Worm (Caenorhabditis elegans) whole organism, L4 larva: ENCODE results near the gene T28B11.1.

Experiments used
- F37D6.2 ChIP-seq: sonication (generic microtip); optimal IDR thresholded peaks from 2 replicates; lab custom pipeline; 2016; ENCODE audit warnings: mild to moderate bottlenecking, missing genetic modification characterization, missing compliant biosample characterization
- F49E8.2 ChIP-seq: sonication (generic microtip); optimal IDR thresholded peaks from 2 replicates; lab custom pipeline; 2016; ENCODE audit warnings: missing compliant biosample characterization, mild to moderate bottlenecking, missing genetic modification characterization, borderline replicate concordance
- T20F7.1 ChIP-seq: fragments of 200-800 bp; sonication (Bioruptor generic); optimal IDR thresholded peaks from 2 replicates; lab custom pipeline; 2018; ENCODE audit warnings: mild to moderate bottlenecking, missing genetic modification characterization, missing compliant biosample characterization
- T26A8.4 ChIP-seq: fragments of 200-800 bp; sonication (Bioruptor generic); IDR thresholded peaks from 2 replicates; pipeline ENCODE4 v1.3.6; 2022; ENCODE audit warnings: missing genetic modification characterization, missing compliant biosample characterization
- Y105C5A.15 ChIP-seq: fragments of 200-800 bp; sonication (Bioruptor generic); IDR thresholded peaks from 2 replicates; pipeline ENCODE4 v1.3.6; 2022; ENCODE audit warnings: missing genetic modification characterization, missing compliant biosample characterization
- ZK337.2 ChIP-seq: fragments of 200-800 bp; sonication (Bioruptor generic); IDR thresholded peaks from 2 replicates; pipeline ENCODE4 v1.3.6; 2022; ENCODE audit warnings: missing genetic modification reagents, missing genetic modification characterization, missing compliant biosample characterization
- ceh-20 ChIP-seq: fragments of 200-800 bp; sonication (Bioruptor generic); IDR thresholded peaks from 2 replicates; pipeline ENCODE4 v1.3.6; 2022; ENCODE audit warnings: missing genetic modification reagents, missing genetic modification characterization, missing compliant biosample characterization
- ceh-44 ChIP-seq: fragments of 200-800 bp; sonication (Bioruptor generic); IDR thresholded peaks from 2 replicates; pipeline ENCODE4 v1.3.6; 2022; ENCODE audit warnings: missing genetic modification reagents, missing genetic modification characterization, missing compliant biosample characterization
- ceh-62 ChIP-seq: sonication (generic microtip); optimal IDR thresholded peaks from 2 replicates; lab custom pipeline; 2017; ENCODE audit warnings: missing biosample characterization, missing genetic modification characterization
- ceh-82 ChIP-seq: sonication (generic microtip); optimal IDR thresholded peaks from 2 replicates; lab custom pipeline; 2017; ENCODE audit warnings: missing biosample characterization, missing genetic modification characterization
- daf-12 ChIP-seq: fragments of 150-350 bp; optimal IDR thresholded peaks from 2 replicates; lab custom pipeline; 2014; ENCODE audit warnings: missing biosample characterization, missing genetic modification reagents, missing genetic modification characterization
- daf-19 ChIP-seq: fragments of 200-800 bp; sonication (Bioruptor generic); conservative IDR thresholded peaks from 2 replicates; pipeline ENCODE4 v1.3.6; 2022; ENCODE audit warnings: missing genetic modification characterization, missing compliant biosample characterization
- daf-8 ChIP-seq: fragments of 200-800 bp; sonication (Bioruptor generic); IDR thresholded peaks from 2 replicates; pipeline ENCODE4 v1.3.6; 2022; ENCODE audit warnings: missing genetic modification characterization, missing compliant biosample characterization
- dmd-6 ChIP-seq: fragments of 200-800 bp; sonication (Bioruptor generic); IDR thresholded peaks from 2 replicates; pipeline ENCODE4 v1.3.6; 2022; ENCODE audit warnings: missing genetic modification reagents, missing genetic modification characterization, missing compliant biosample characterization
- dve-1 ChIP-seq: sonication (generic microtip); optimal IDR thresholded peaks from 2 replicates; lab custom pipeline; 2017; ENCODE audit warnings: antibody characterized with exemption, mild to moderate bottlenecking, missing genetic modification characterization, missing compliant biosample characterization; ENCODE audit not compliant: insufficient read depth
- egl-43 ChIP-seq: fragments of 200-800 bp; sonication (Bioruptor generic); IDR thresholded peaks from 2 replicates; pipeline ENCODE4 v1.3.6; 2022; ENCODE audit warnings: missing genetic modification reagents, missing genetic modification characterization, missing compliant biosample characterization
- fkh-10 ChIP-seq: fragments of 150-350 bp; optimal IDR thresholded peaks from 2 replicates; lab custom pipeline; 2014; ENCODE audit warnings: missing biosample characterization, missing genetic modification reagents, missing genetic modification characterization
- gei-8 ChIP-seq: fragments of 200-800 bp; sonication (Bioruptor generic); optimal IDR thresholded peaks from 2 replicates; lab custom pipeline; 2018; ENCODE audit warnings: mild to moderate bottlenecking, missing genetic modification characterization, missing compliant biosample characterization
- hmg-1.1 ChIP-seq: fragments of 200-800 bp; sonication (Bioruptor generic); IDR thresholded peaks from 2 replicates; pipeline ENCODE4 v1.3.6; 2022; ENCODE audit warnings: missing genetic modification reagents, missing genetic modification characterization, missing compliant biosample characterization
- lim-7 ChIP-seq: fragments of 200-800 bp; sonication (Bioruptor generic); IDR thresholded peaks from 2 replicates; pipeline ENCODE4 v1.3.6; 2022; ENCODE audit warnings: missing genetic modification characterization, missing compliant biosample characterization
- lin-15B ChIP-seq: fragments of 150-350 bp; sonication (generic microtip); optimal IDR thresholded peaks from 3 replicates; lab custom pipeline; 2014; ENCODE audit warnings: missing biosample characterization, missing genetic modification characterization
- lin-38 ChIP-seq: fragments of 200-800 bp; sonication (Bioruptor generic); IDR thresholded peaks from 2 replicates; pipeline ENCODE4 v1.3.6; 2022; ENCODE audit warnings: missing genetic modification reagents, missing genetic modification characterization, missing compliant biosample characterization
- lir-3 ChIP-seq: sonication (generic microtip); optimal IDR thresholded peaks from 2 replicates; lab custom pipeline; 2016; ENCODE audit warnings: mild to moderate bottlenecking, missing genetic modification characterization, missing compliant biosample characterization
- lsy-2 ChIP-seq, 2 experiments: fragments of 150-350 bp in 1 of 2; sonication (generic microtip) in 1 of 2; optimal IDR thresholded peaks; 2 replicates each; lab custom pipeline; 2014 to 2017; ENCODE audit warnings: missing biosample characterization in 2 of 2, missing genetic modification characterization in 2 of 2
- madf-9 ChIP-seq: fragments of 200-800 bp; sonication (Bioruptor generic); conservative IDR thresholded peaks from 2 replicates; pipeline ENCODE4 v1.3.6; 2022; ENCODE audit warnings: missing genetic modification reagents, missing genetic modification characterization, missing compliant biosample characterization
- mdl-1 ChIP-seq, 2 experiments: fragments of 150-350 bp in 1 of 2; sonication (generic microtip) in 1 of 2; optimal IDR thresholded peaks; 2 replicates each; lab custom pipeline; 2014 to 2017; ENCODE audit warnings: missing biosample characterization in 2 of 2, missing genetic modification characterization in 2 of 2
- mep-1 ChIP-seq: fragments of 150-350 bp; sonication (generic microtip); optimal IDR thresholded peaks from 3 replicates; lab custom pipeline; 2014; ENCODE audit warnings: missing biosample characterization, missing genetic modification characterization
- mes-2 ChIP-seq: sonication (generic microtip); optimal IDR thresholded peaks from 2 replicates; lab custom pipeline; 2016; ENCODE audit warnings: missing genotype, mild to moderate bottlenecking, missing genetic modification characterization, missing compliant biosample characterization; ENCODE audit not compliant: poor library complexity, severe bottlenecking
- mxl-3 ChIP-seq: fragments of 200-800 bp; sonication (Bioruptor generic); optimal IDR thresholded peaks from 2 replicates; lab custom pipeline; 2018; ENCODE audit warnings: mild to moderate bottlenecking, missing genetic modification characterization, missing compliant biosample characterization
- nhr-10 ChIP-seq: fragments of 150-350 bp; optimal IDR thresholded peaks from 2 replicates; lab custom pipeline; 2014; ENCODE audit warnings: missing biosample characterization, missing genetic modification characterization
- nhr-102 ChIP-seq: sonication (generic microtip); optimal IDR thresholded peaks from 2 replicates; lab custom pipeline; 2016; ENCODE audit warnings: mild to moderate bottlenecking, missing genetic modification characterization, moderate library complexity, missing compliant biosample characterization
- nhr-11 ChIP-seq: fragments of 150-350 bp; optimal IDR thresholded peaks from 2 replicates; lab custom pipeline; 2014; ENCODE audit warnings: missing biosample characterization, missing genetic modification characterization
- nhr-28 ChIP-seq: fragments of 150-350 bp; optimal IDR thresholded peaks from 2 replicates; lab custom pipeline; 2014; ENCODE audit warnings: missing biosample characterization, missing genetic modification characterization
- nhr-41 ChIP-seq: fragments of 200-800 bp; sonication (Bioruptor generic); IDR thresholded peaks from 2 replicates; pipeline ENCODE4 v1.3.6; 2022; ENCODE audit warnings: missing genetic modification reagents, missing genetic modification characterization, missing compliant biosample characterization
- nhr-48 ChIP-seq: sonication (generic microtip); optimal IDR thresholded peaks from 2 replicates; lab custom pipeline; 2016; ENCODE audit warnings: mild to moderate bottlenecking, missing genetic modification characterization, missing compliant biosample characterization
- nhr-76 ChIP-seq: fragments of 150-350 bp; optimal IDR thresholded peaks from 2 replicates; lab custom pipeline; 2014; ENCODE audit warnings: missing biosample characterization, missing genetic modification characterization
- nhr-77 ChIP-seq: fragments of 150-350 bp; optimal IDR thresholded peaks from 2 replicates; lab custom pipeline; 2014; ENCODE audit warnings: missing biosample characterization, missing genetic modification characterization
- pha-4 ChIP-seq, 2 experiments: fragments of 150-350 bp in 1 of 2; fragments of 200-800 bp in 1 of 2; sonication (Bioruptor generic) in 1 of 2; IDR thresholded peaks in 1 of 2; optimal IDR thresholded peaks in 1 of 2; 2 replicates each; pipeline versions ENCODE4 v1.3.6 to Lab custom; 2014 to 2022; ENCODE audit warnings: missing genetic modification characterization in 2 of 2, missing genetic modification reagents in 2 of 2, missing biosample characterization in 1 of 2, missing compliant biosample characterization in 1 of 2
- spr-1 ChIP-seq: sonication (generic microtip); optimal IDR thresholded peaks from 2 replicates; lab custom pipeline; 2016; ENCODE audit warnings: mild to moderate bottlenecking, missing genetic modification characterization, missing compliant biosample characterization
- spr-3 ChIP-seq: fragments of 200-800 bp; sonication (Bioruptor generic); optimal IDR thresholded peaks from 2 replicates; lab custom pipeline; 2018; ENCODE audit warnings: mild to moderate bottlenecking, missing genetic modification characterization, missing compliant biosample characterization
- tra-1 ChIP-seq: fragments of 200-800 bp; sonication (Bioruptor generic); IDR thresholded peaks from 2 replicates; pipeline ENCODE4 v1.3.6; 2022; ENCODE audit warnings: missing genetic modification reagents, missing genetic modification characterization, missing compliant biosample characterization
- unc-130 ChIP-seq: sonication (generic microtip); optimal IDR thresholded peaks from 2 replicates; lab custom pipeline; 2016; ENCODE audit warnings: missing genetic modification reagents, missing genetic modification characterization, missing compliant biosample characterization
- unc-39 ChIP-seq: sonication (generic microtip); optimal IDR thresholded peaks from 2 replicates; lab custom pipeline; 2017; ENCODE audit warnings: missing biosample characterization, missing genetic modification characterization
- unc-62 ChIP-seq, 3 experiments: fragments of 150-350 bp in 1 of 3; sonication (generic microtip); optimal IDR thresholded peaks in 2 of 3; peaks in 1 of 3; 1 replicate in 1 of 3; 2 replicates in 2 of 3; lab custom pipeline; 2014 to 2017; ENCODE audit warnings: missing biosample characterization in 3 of 3, missing genetic modification characterization in 3 of 3, missing genetic modification reagents in 3 of 3, missing genotype in 1 of 3
- vab-7 ChIP-seq: fragments of 200-800 bp; sonication (Bioruptor generic); IDR thresholded peaks from 2 replicates; pipeline ENCODE4 v1.3.6; 2022; ENCODE audit warnings: missing genetic modification reagents, missing genetic modification characterization, missing compliant biosample characterization
- zip-2 ChIP-seq: fragments of 150-350 bp; optimal IDR thresholded peaks from 2 replicates; lab custom pipeline; 2014; ENCODE audit warnings: missing biosample characterization, missing genetic modification characterization
- ztf-7 ChIP-seq: fragments of 150-350 bp; optimal IDR thresholded peaks from 2 replicates; lab custom pipeline; 2014; ENCODE audit warnings: missing biosample characterization, missing genetic modification characterization

T28B11.1 gene

ce11 chrV:10715158-10716152, 16.8 kb downstream of the T28B11.1 start:
- TF ChIP-seq spr-3 (peak; percentile 62), mdl-1 (tag; optimal IDR thresholded peaks at IDR 0.05; lab: Kevin White, UChicago) (peak; percentile 97 to 98), madf-9 (GFP tag; lab: Robert Waterston, UW) (peak; percentile 89), nhr-76 (tag; lab: Kevin White, UChicago) (no peak), dve-1 (tag; lab: Kevin White, UChicago) (peak; percentile 91), nhr-48 (tag; lab: Kevin White, UChicago) (peak; percentile 96), nhr-41 (GFP tag; lab: Robert Waterston, UW) (peak; percentile 85), spr-1 (peak; percentile 29), nhr-102 (tag; lab: Kevin White, UChicago) (peak; percentile 56), mep-1 (tag; lab: Kevin White, UChicago) (peak; percentile 95), gei-8 (GFP tag; lab: Kevin White, UChicago) (peak; percentile 87), F49E8.2 (tag; lab: Kevin White, UChicago) (no peak), ceh-44 (GFP tag; lab: Robert Waterston, UW) (no peak), lin-38 (GFP tag; lab: Robert Waterston, UW) (peak; percentile 71), unc-130 (no peak), unc-62 (GFP tag; optimal IDR thresholded peaks at IDR 0.05 in 1 of 2; lab: Kevin White, UChicago) (peak in 1 of 2 experiments; percentile 100), unc-62 (tag; optimal IDR thresholded peaks at IDR 0.05; lab: Kevin White, UChicago) (no peak), lir-3 (tag; lab: Kevin White, UChicago) (no peak), T20F7.1 (GFP tag; lab: Kevin White, UChicago) (peak; percentile 57), ZK337.2 (peak; percentile 66), ceh-82 (tag; lab: Kevin White, UChicago) (no peak), tra-1 (peak; percentile 95), fkh-10 (GFP tag; lab: Kevin White, UChicago) (peak; percentile 93), pha-4 (GFP tag; IDR thresholded peaks at IDR 0.05; lab: Robert Waterston, UW) (peak; percentile 92), pha-4 (tag; optimal IDR thresholded peaks at IDR 0.05; lab: Kevin White, UChicago) (no peak), zip-2 (tag; lab: Kevin White, UChicago) (peak; percentile 47), T26A8.4 (GFP tag; lab: Robert Waterston, UW) (peak; percentile 94), daf-12 (no peak), nhr-10 (tag; lab: Kevin White, UChicago) (peak; percentile 27), nhr-77 (tag; lab: Kevin White, UChicago) (peak; percentile 77), lsy-2 (tag; optimal IDR thresholded peaks at IDR 0.05; lab: Kevin White, UChicago) (peak; percentile 69 to 90), ceh-62 (tag; lab: Kevin White, UChicago) (no peak), dmd-6 (GFP tag; lab: Robert Waterston, UW) (peak; percentile 98), Y105C5A.15 (GFP tag; lab: Robert Waterston, UW) (no peak), daf-19 (GFP tag; lab: Robert Waterston, UW) (peak; percentile 66; the same call in 1 of the 2 replicates), lin-15B (tag; lab: Kevin White, UChicago) (no peak), lim-7 (GFP tag; lab: Robert Waterston, UW) (0 out of 2 replicates have a peak, but pooled peaks have one; percentile 36), egl-43 (GFP tag; lab: Robert Waterston, UW) (peak; percentile 97), mes-2 (peak; percentile 44), mxl-3 (GFP tag; lab: Kevin White, UChicago) (peak; percentile 95), nhr-28 (tag; lab: Kevin White, UChicago) (peak; percentile 32), ztf-7 (no peak), F37D6.2 (peak; percentile 78), unc-39 (no peak), nhr-11 (tag; lab: Kevin White, UChicago) (peak; percentile 90), ceh-20 (peak; percentile 99), hmg-1.1 (GFP tag; lab: Robert Waterston, UW) (peak; percentile 94), vab-7 (GFP tag; lab: Robert Waterston, UW) (peak; percentile 90), daf-8 (GFP tag; lab: Robert Waterston, UW) (no peak)
